Worm (Caenorhabditis elegans) whole organism, early embryonic: ENCODE measurements around the gene R52.4.

Experiments
- hmbx-1 ChIP-seq: sonication (generic microtip); optimal IDR thresholded peaks from 2 replicates; lab custom pipeline; 2016; ENCODE audit warnings: mild to moderate bottlenecking, missing genetic modification characterization, missing compliant biosample characterization
- hmg-4 ChIP-seq: fragments of 200-800 bp; sonication (Bioruptor generic); optimal IDR thresholded peaks from 2 replicates; lab custom pipeline; 2018; ENCODE audit warnings: mild to moderate bottlenecking, missing genetic modification characterization, missing compliant biosample characterization

DNA sequence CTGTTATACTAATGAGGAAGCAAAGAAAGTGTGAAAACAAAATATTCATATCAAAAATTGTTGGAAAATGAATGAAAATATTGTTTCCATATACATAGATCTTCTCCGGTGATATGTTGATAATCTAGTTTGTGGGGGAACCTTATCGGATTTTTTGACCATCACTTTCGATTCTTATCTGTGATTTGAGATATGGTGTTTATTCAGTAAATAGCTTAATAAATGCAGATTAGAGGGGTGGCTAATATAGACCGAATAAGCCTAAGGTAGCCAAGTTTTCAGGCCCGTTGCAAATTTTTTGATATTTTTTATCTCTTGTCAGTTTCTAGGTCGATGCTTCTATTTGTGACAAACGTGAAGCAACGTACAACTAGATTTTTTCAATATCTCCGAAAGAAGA is 36.8 kb downstream of the R52.4 start, which contains the start of gene F07E5.7:
- TF ChIP-seq hmg-4 (GFP tag; lab: Kevin White, UChicago) (no peak), hmbx-1 (no peak)
